Fruit fly (Drosophila melanogaster): ENCODE data around the gene ssp.

Gene ssp

dm6 chr3L:12090184-12090897 lies 27.7 kb upstream of the ssp start (continued):
- peak in 1 of 2 experiments; percentile 18 for TF ChIP-seq salr (GFP tag; optimal IDR thresholded peaks at IDR 0.05)
- 0 out of 3 replicates have a peak, but pooled peaks have one; percentile 19 for TF ChIP-seq eg (GFP tag; IDR thresholded peaks at IDR 0.05)
- peak; percentile 58 for TF ChIP-seq CG34406 (GFP tag; optimal IDR thresholded peaks at IDR 0.05)
- no peak for TF ChIP-seq CG16779 (tag; optimal IDR thresholded peaks at IDR 0.05)
- TF ChIP-seq dsx (GFP tag; optimal IDR thresholded peaks at IDR 0.05; ENCODE audit: poor library complexity, severe bottlenecking), result no peak
- TF ChIP-seq CG15336 (GFP tag; IDR thresholded peaks at IDR 0.05), result no peak
- peak; percentile 64 for TF ChIP-seq Sox102F (GFP tag; optimal IDR thresholded peaks at IDR 0.05)
- peak; percentile 44 for TF ChIP-seq acj6 (GFP tag; optimal IDR thresholded peaks at IDR 0.05)
- TF ChIP-seq CG32006 (GFP tag; optimal IDR thresholded peaks at IDR 0.05), result peak; percentile 52
- no peak for TF ChIP-seq Hr38 (GFP tag; optimal IDR thresholded peaks at IDR 0.05)
- peak; percentile 1 for TF ChIP-seq fd59A (GFP tag; optimal IDR thresholded peaks at IDR 0.05)
- TF ChIP-seq Hr4 (GFP tag; optimal IDR thresholded peaks at IDR 0.05), result no peak
- peak; percentile 58 for TF ChIP-seq Smox (GFP tag; optimal IDR thresholded peaks at IDR 0.05)
- TF ChIP-seq Ets21C (GFP tag; optimal IDR thresholded peaks at IDR 0.05), result peak; percentile 23
- TF ChIP-seq CG11902 (GFP tag; optimal IDR thresholded peaks at IDR 0.05), result no peak
- no peak for TF ChIP-seq CG7368 (GFP tag; optimal IDR thresholded peaks at IDR 0.05)
- no peak for TF ChIP-seq Gug (GFP tag; IDR thresholded peaks at IDR 0.05)
- TF ChIP-seq CG8319 (GFP tag; optimal IDR thresholded peaks at IDR 0.05), result peak; percentile 33
- peak; percentile 74 for TF ChIP-seq esn (GFP tag; optimal IDR thresholded peaks at IDR 0.05)
- peak; percentile 40 for TF ChIP-seq CG6854 (GFP tag; optimal IDR thresholded peaks at IDR 0.05)
- peak; percentile 32 for TF ChIP-seq cyc (GFP tag; optimal IDR thresholded peaks at IDR 0.05)
- TF ChIP-seq spab (GFP tag; optimal IDR thresholded peaks at IDR 0.05), result no peak
- peak; percentile 40 for TF ChIP-seq Blimp-1 (GFP tag; optimal IDR thresholded peaks at IDR 0.05)
- TF ChIP-seq svp (GFP tag), result peak; percentile 74
- TF ChIP-seq CG8119 (GFP tag; IDR thresholded peaks at IDR 0.05), result no peak
- peak; percentile 12 for TF ChIP-seq CG11762 (GFP tag; optimal IDR thresholded peaks at IDR 0.05; ENCODE audit: insufficient read depth)
- TF ChIP-seq Hr39 (GFP tag; optimal IDR thresholded peaks at IDR 0.05), result peak; percentile 54
- peak; percentile 47 for TF ChIP-seq CG8632 (GFP tag; optimal IDR thresholded peaks at IDR 0.05)
- peak; percentile 46 for TF ChIP-seq OdsH (GFP tag; optimal IDR thresholded peaks at IDR 0.05)
- TF ChIP-seq fkh (GFP tag; optimal IDR thresholded peaks at IDR 0.05), result peak; percentile 23
- peak; percentile 56 for TF ChIP-seq achi (GFP tag; optimal IDR thresholded peaks at IDR 0.05)
- TF ChIP-seq CG6808 (GFP tag; optimal IDR thresholded peaks at IDR 0.05), result peak; percentile 32
- peak; percentile 55 for TF ChIP-seq CG3919 (GFP tag; optimal IDR thresholded peaks at IDR 0.05)
- TF ChIP-seq CG9139 (GFP tag; optimal IDR thresholded peaks at IDR 0.05), result no peak
- no peak for TF ChIP-seq Eip93F (GFP tag; optimal IDR thresholded peaks at IDR 0.05)
- TF ChIP-seq Lpt (GFP tag; optimal IDR thresholded peaks at IDR 0.05), result peak; percentile 0

dm6 chr3L:12090898-12091685 lies 27.0 kb upstream of the ssp start:
- TF ChIP-seq CG6163 (GFP tag; IDR thresholded peaks at IDR 0.05) (0 out of 3 replicates have a peak, but pooled peaks have one; percentile 32), CG6792 (GFP tag; optimal IDR thresholded peaks at IDR 0.05) (no peak), CG32006 (GFP tag; optimal IDR thresholded peaks at IDR 0.05) (peak; percentile 66), CG8319 (GFP tag; optimal IDR thresholded peaks at IDR 0.05) (no peak), CG11762 (GFP tag; optimal IDR thresholded peaks at IDR 0.05; ENCODE audit: insufficient read depth) (no peak), Smox (GFP tag; optimal IDR thresholded peaks at IDR 0.05) (peak; percentile 14), CG6276 (GFP tag; optimal IDR thresholded peaks at IDR 0.05) (peak; percentile 56), Met (GFP tag; optimal IDR thresholded peaks at IDR 0.05) (peak; percentile 22), lz (GFP tag; optimal IDR thresholded peaks at IDR 0.05) (peak; percentile 12), Ets21C (GFP tag; optimal IDR thresholded peaks at IDR 0.05) (no peak), eg (GFP tag; IDR thresholded peaks at IDR 0.05) (peak; percentile 73), dac (GFP tag; optimal IDR thresholded peaks at IDR 0.05) (no peak), Hr39 (GFP tag; optimal IDR thresholded peaks at IDR 0.05) (peak; percentile 22), CG1621 (tag; optimal IDR thresholded peaks at IDR 0.05) (no peak), CG11902 (GFP tag; optimal IDR thresholded peaks at IDR 0.05) (no peak), Gug (GFP tag; IDR thresholded peaks at IDR 0.05) (0 out of 2 replicates have a peak, but pooled peaks have one; percentile 16), fd85E (GFP tag; optimal IDR thresholded peaks at IDR 0.05) (no peak), CG6854 (GFP tag; optimal IDR thresholded peaks at IDR 0.05) (no peak), OdsH (GFP tag; optimal IDR thresholded peaks at IDR 0.05) (peak; percentile 36), acj6 (GFP tag; optimal IDR thresholded peaks at IDR 0.05) (peak; percentile 19), achi (GFP tag; optimal IDR thresholded peaks at IDR 0.05) (peak; percentile 29), esn (GFP tag; optimal IDR thresholded peaks at IDR 0.05) (peak; percentile 11), Hr4 (GFP tag; optimal IDR thresholded peaks at IDR 0.05) (peak; percentile 64), Sox102F (GFP tag; optimal IDR thresholded peaks at IDR 0.05) (peak; percentile 38), CG8119 (GFP tag; IDR thresholded peaks at IDR 0.05) (peak; percentile 49; the same call in 2 of the 3 replicates), fkh (GFP tag; optimal IDR thresholded peaks at IDR 0.05) (peak; percentile 86), net (GFP tag; optimal IDR thresholded peaks at IDR 0.05) (peak; percentile 18)
